6 fruit fly cellular contexts compared by ENCODE assay signal in the genomic region with DNA sequence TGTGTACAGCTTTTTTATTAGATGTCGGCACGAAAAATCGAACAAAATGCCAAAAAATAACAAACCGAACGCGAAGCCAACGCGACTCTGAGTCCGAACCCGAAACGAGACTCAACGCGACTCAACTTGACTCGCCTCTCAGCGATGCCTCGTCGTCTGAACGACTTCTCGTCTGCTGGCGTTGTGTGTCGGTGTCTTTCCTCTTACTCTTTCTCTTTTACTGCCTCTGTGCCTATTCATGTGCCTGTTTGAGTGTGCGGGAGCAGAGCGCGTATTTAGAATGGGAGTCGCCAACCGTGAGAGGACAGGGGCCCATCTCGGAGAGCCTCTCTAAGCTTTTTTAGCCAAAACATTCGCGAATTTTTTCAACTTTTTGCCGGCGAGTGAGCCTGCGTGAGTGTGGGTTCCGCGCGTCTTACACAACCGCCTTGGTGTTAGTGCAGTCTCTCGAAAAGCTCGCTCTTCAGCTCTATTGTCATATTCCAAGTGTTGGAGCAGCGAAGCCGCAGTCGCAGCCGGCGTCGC.
TF ChIP-seq lines count a peak whose summit lies in the region.

No protein-coding gene starts in this region.

- no peak for TF ChIP-seq CTCF in whole organism, embryonic (GFP tag; optimal IDR thresholded peaks at IDR 0.05; lab: Kevin White, UChicago)

TF ChIP-seq in whole organism, 6 proteins besides CTCF, POLR2A, EP300 and RAD21:
- TF ChIP-seq usp (GFP tag; optimal IDR thresholded peaks at IDR 0.05; lab: Kevin White, UChicago): no peak
- TF ChIP-seq Dll (optimal IDR thresholded peaks at IDR 0.05; lab: Kevin White, UChicago): peak; percentile 98

TF ChIP-seq in whole organism, adult, 20 proteins besides CTCF, POLR2A, EP300 and RAD21 (continues in another document):
- peak; percentile 69 for TF ChIP-seq CG12768 (GFP tag; optimal IDR thresholded peaks at IDR 0.05; lab: Kevin White, UChicago)
- peak; percentile 69 for TF ChIP-seq CG33017 (tag; optimal IDR thresholded peaks at IDR 0.05; lab: Kevin White, UChicago)
- peak; percentile 5 for TF ChIP-seq ovo (GFP tag; optimal IDR thresholded peaks at IDR 0.05; lab: Kevin White, UChicago)
- peak; percentile 9 for TF ChIP-seq bab1 (GFP tag; optimal IDR thresholded peaks at IDR 0.05; lab: Kevin White, UChicago)
- peak; percentile 8 for TF ChIP-seq CG14711 (tag; optimal IDR thresholded peaks at IDR 0.05; lab: Kevin White, UChicago)
- TF ChIP-seq Crg-1 (GFP tag; optimal IDR thresholded peaks at IDR 0.05; lab: Kevin White, UChicago): peak; percentile 21
- peak; percentile 43 for TF ChIP-seq pad (GFP tag; optimal IDR thresholded peaks at IDR 0.05; lab: Kevin White, UChicago)
- TF ChIP-seq cnc (optimal IDR thresholded peaks at IDR 0.05; lab: Kevin White, UChicago): no peak
- peak; percentile 80 for TF ChIP-seq Mnt (GFP tag; optimal IDR thresholded peaks at IDR 0.05; lab: Kevin White, UChicago)
- no peak for TF ChIP-seq toe (GFP tag; optimal IDR thresholded peaks at IDR 0.05; lab: Kevin White, UChicago)
- peak; percentile 60 for TF ChIP-seq CG11617 (GFP tag; optimal IDR thresholded peaks at IDR 0.05; lab: Kevin White, UChicago)
- peak; percentile 74 for TF ChIP-seq cic (GFP tag; optimal IDR thresholded peaks at IDR 0.05; lab: Kevin White, UChicago)
- no peak for TF ChIP-seq kay (GFP tag; lab: Kevin White, UChicago; ENCODE audit: borderline replicate concordance)
- TF ChIP-seq CG7045 (GFP tag; optimal IDR thresholded peaks at IDR 0.05; lab: Kevin White, UChicago): no peak
- TF ChIP-seq tj (GFP tag; optimal IDR thresholded peaks at IDR 0.05; lab: Kevin White, UChicago): peak; percentile 34
- peak; percentile 59 for TF ChIP-seq Clk (GFP tag; optimal IDR thresholded peaks at IDR 0.05; lab: Kevin White, UChicago)

TF ChIP-seq in whole organism, embryonic, 481 proteins besides CTCF, POLR2A, EP300 and RAD21 (continues in another document):
- TF ChIP-seq CG6175 (GFP tag; IDR thresholded peaks at IDR 0.05; lab: Robert Waterston, UW) (peak; percentile 77; the same call in 2 of the 3 replicates), chinmo (GFP tag; IDR thresholded peaks at IDR 0.05; lab: Robert Waterston, UW; ENCODE audit: partially characterized antibody) (peak; percentile 90; the same call in 3 of the 4 replicates), tup (GFP tag; optimal IDR thresholded peaks at IDR 0.05; lab: Kevin White, UChicago) (no peak), CG6272 (GFP tag; IDR thresholded peaks at IDR 0.05; lab: Robert Waterston, UW) (no peak), CG10543 (GFP tag; optimal IDR thresholded peaks at IDR 0.05; lab: Kevin White, UChicago) (peak; percentile 69), caup (GFP tag; optimal IDR thresholded peaks at IDR 0.05; lab: Kevin White, UChicago; ENCODE audit: severe bottlenecking) (peak; percentile 12), CG8944 (GFP tag; optimal IDR thresholded peaks at IDR 0.05; lab: Kevin White, UChicago) (no peak), CG42726 (GFP tag; IDR thresholded peaks at IDR 0.05; lab: Robert Waterston, UW; ENCODE audit: partially characterized antibody) (no peak), CG9932 (GFP tag; IDR thresholded peaks at IDR 0.05; lab: Robert Waterston, UW) (0 out of 2 replicates have a peak, but pooled peaks have one; percentile 14), ase (GFP tag; IDR thresholded peaks at IDR 0.05; lab: Robert Waterston, UW) (no peak), CG17568 (GFP tag; optimal IDR thresholded peaks at IDR 0.05; lab: Kevin White, UChicago) (peak; percentile 11), pho (GFP tag; optimal IDR thresholded peaks at IDR 0.05; lab: Kevin White, UChicago) (no peak), CG12769 (tag; optimal IDR thresholded peaks at IDR 0.05; lab: Kevin White, UChicago) (peak; percentile 42), sens (GFP tag; lab: Kevin White, UChicago) (no peak), dmrt99B (tag; optimal IDR thresholded peaks at IDR 0.05; lab: Kevin White, UChicago) (no peak), gt (GFP tag; IDR thresholded peaks at IDR 0.05; lab: Robert Waterston, UW) (no peak)

TF ChIP-seq in whole organism, prepupa, 60 proteins besides CTCF, POLR2A, EP300 and RAD21 (continues in another document):
- peak; percentile 40 to 55 for TF ChIP-seq ss (GFP tag; optimal IDR thresholded peaks at IDR 0.05; lab: Kevin White, UChicago)
- TF ChIP-seq CG16779 (tag; optimal IDR thresholded peaks at IDR 0.05; lab: Kevin White, UChicago): peak; percentile 70
- TF ChIP-seq CG32006 (GFP tag; optimal IDR thresholded peaks at IDR 0.05; lab: Kevin White, UChicago): peak; percentile 31
- TF ChIP-seq vri (GFP tag; optimal IDR thresholded peaks at IDR 0.05; lab: Kevin White, UChicago): peak; percentile 91
- TF ChIP-seq achi (GFP tag; optimal IDR thresholded peaks at IDR 0.05; lab: Kevin White, UChicago): peak; percentile 30
- peak; percentile 81 for TF ChIP-seq Eip78C (GFP tag; lab: Kevin White, UChicago)
- TF ChIP-seq net (GFP tag; optimal IDR thresholded peaks at IDR 0.05; lab: Kevin White, UChicago): peak; percentile 58
- no peak for TF ChIP-seq CG11762 (GFP tag; optimal IDR thresholded peaks at IDR 0.05; lab: Kevin White, UChicago; ENCODE audit: insufficient read depth)
- TF ChIP-seq CG10669 (GFP tag; optimal IDR thresholded peaks at IDR 0.05; lab: Kevin White, UChicago): no peak
- no peak for TF ChIP-seq CG11294 (GFP tag; IDR thresholded peaks at IDR 0.05; lab: Robert Waterston, UW)
- peak; percentile 22 for TF ChIP-seq Sox14 (GFP tag; optimal IDR thresholded peaks at IDR 0.05; lab: Kevin White, UChicago)
- peak; percentile 28 for TF ChIP-seq fd85E (GFP tag; optimal IDR thresholded peaks at IDR 0.05; lab: Kevin White, UChicago)
- no peak for TF ChIP-seq CG7368 (GFP tag; optimal IDR thresholded peaks at IDR 0.05; lab: Kevin White, UChicago)
- no peak for TF ChIP-seq Ets21C (GFP tag; optimal IDR thresholded peaks at IDR 0.05; lab: Kevin White, UChicago)
- peak; percentile 68 for TF ChIP-seq CG15336 (GFP tag; IDR thresholded peaks at IDR 0.05; lab: Robert Waterston, UW)
- peak; percentile 53 for TF ChIP-seq dsx (GFP tag; optimal IDR thresholded peaks at IDR 0.05; lab: Kevin White, UChicago; ENCODE audit: poor library complexity, severe bottlenecking)
- TF ChIP-seq Lpt (GFP tag; optimal IDR thresholded peaks at IDR 0.05; lab: Kevin White, UChicago): peak; percentile 72

TF ChIP-seq in whole organism, pupa, 21 proteins besides CTCF, POLR2A, EP300 and RAD21:
- TF ChIP-seq CG32121 (GFP tag; IDR thresholded peaks at IDR 0.05; lab: Robert Waterston, UW): no peak; the same call in none of the 2 replicates
- TF ChIP-seq Snoo (tag; optimal IDR thresholded peaks at IDR 0.05; lab: Kevin White, UChicago): peak; percentile 7
- TF ChIP-seq Pif1A (GFP tag; optimal IDR thresholded peaks at IDR 0.05; lab: Kevin White, UChicago): peak; percentile 55
- peak; percentile 3 for TF ChIP-seq CG15710 (tag; optimal IDR thresholded peaks at IDR 0.05; lab: Kevin White, UChicago)
- peak; percentile 81 for TF ChIP-seq CG12605 (GFP tag; IDR thresholded peaks at IDR 0.05; lab: Robert Waterston, UW)
- TF ChIP-seq gl (tag; optimal IDR thresholded peaks at IDR 0.05; lab: Kevin White, UChicago): peak; percentile 61
- no peak for TF ChIP-seq CG9948 (tag; optimal IDR thresholded peaks at IDR 0.05; lab: Kevin White, UChicago)
- TF ChIP-seq rn (GFP tag; IDR thresholded peaks at IDR 0.05; lab: Robert Waterston, UW): no peak
- TF ChIP-seq D1 (tag; optimal IDR thresholded peaks at IDR 0.05; lab: Kevin White, UChicago): no peak
- TF ChIP-seq Pif1B (GFP tag; optimal IDR thresholded peaks at IDR 0.05; lab: Kevin White, UChicago): peak; percentile 56
- TF ChIP-seq fd96Ca (GFP tag; IDR thresholded peaks at IDR 0.05; lab: Robert Waterston, UW): peak; percentile 72
- peak; percentile 79 for TF ChIP-seq Ets98B (GFP tag; IDR thresholded peaks at IDR 0.05; lab: Robert Waterston, UW)
- peak; percentile 62 for TF ChIP-seq EcR (GFP tag; optimal IDR thresholded peaks at IDR 0.05; lab: Kevin White, UChicago)
- TF ChIP-seq CG14655 (GFP tag; optimal IDR thresholded peaks at IDR 0.05; lab: Kevin White, UChicago): peak; percentile 51
- TF ChIP-seq CG4496 (GFP tag; IDR thresholded peaks at IDR 0.05; lab: Robert Waterston, UW): peak; percentile 71; the same call in 2 of the 3 replicates
- TF ChIP-seq CG8301 (tag; optimal IDR thresholded peaks at IDR 0.05; lab: Kevin White, UChicago): peak; percentile 8
- TF ChIP-seq CG13204 (GFP tag; optimal IDR thresholded peaks at IDR 0.05; lab: Kevin White, UChicago): peak; percentile 75

TF ChIP-seq in whole organism, wandering third instar larva, 38 proteins besides CTCF, POLR2A, EP300 and RAD21 (continues in another document):
- TF ChIP-seq h (GFP tag; optimal IDR thresholded peaks at IDR 0.05; lab: Kevin White, UChicago): peak; percentile 76
- no peak for TF ChIP-seq GATAd (GFP tag; optimal IDR thresholded peaks at IDR 0.05; lab: Kevin White, UChicago)
- TF ChIP-seq Hr78 (GFP tag; optimal IDR thresholded peaks at IDR 0.05; lab: Kevin White, UChicago): no peak
- TF ChIP-seq HLH106 (tag; optimal IDR thresholded peaks at IDR 0.05; lab: Kevin White, UChicago): peak; percentile 28
- TF ChIP-seq usp (GFP tag; optimal IDR thresholded peaks at IDR 0.05; lab: Kevin White, UChicago): no peak
- TF ChIP-seq Sp1 (GFP tag; optimal IDR thresholded peaks at IDR 0.05; lab: Kevin White, UChicago): peak; percentile 69
- no peak for TF ChIP-seq sv (GFP tag; optimal IDR thresholded peaks at IDR 0.05; lab: Kevin White, UChicago)
- TF ChIP-seq CG9705 (GFP tag; optimal IDR thresholded peaks at IDR 0.05; lab: Kevin White, UChicago): no peak
- TF ChIP-seq woc (GFP tag; optimal IDR thresholded peaks at IDR 0.05; lab: Kevin White, UChicago): no peak
- no peak for TF ChIP-seq dsf (GFP tag; optimal IDR thresholded peaks at IDR 0.05; lab: Kevin White, UChicago; ENCODE audit: borderline replicate concordance)
- TF ChIP-seq Mio (GFP tag; optimal IDR thresholded peaks at IDR 0.05; lab: Kevin White, UChicago): no peak
- TF ChIP-seq Vsx2 (GFP tag; optimal IDR thresholded peaks at IDR 0.05; lab: Kevin White, UChicago; ENCODE audit: partially characterized antibody): peak; percentile 95
- TF ChIP-seq Dfd (GFP tag; optimal IDR thresholded peaks at IDR 0.05; lab: Kevin White, UChicago): no peak
- no peak for TF ChIP-seq pan (optimal IDR thresholded peaks at IDR 0.05; lab: Kevin White, UChicago)
- TF ChIP-seq fru (GFP tag; optimal IDR thresholded peaks at IDR 0.05; lab: Kevin White, UChicago): peak; percentile 58
- TF ChIP-seq dl (GFP tag; optimal IDR thresholded peaks at IDR 0.05; lab: Kevin White, UChicago; ENCODE audit: insufficient read depth in 1 of 2, partially characterized antibody in 2 of 2): peak; percentile 88 to 98
- peak; percentile 99 for TF ChIP-seq Dif (GFP tag; optimal IDR thresholded peaks at IDR 0.05; lab: Kevin White, UChicago; ENCODE audit: partially characterized antibody)
- TF ChIP-seq Hr83 (GFP tag; optimal IDR thresholded peaks at IDR 0.05; lab: Kevin White, UChicago; ENCODE audit: poor library complexity, severe bottlenecking): peak; percentile 75
- peak; percentile 81 for TF ChIP-seq brk (GFP tag; optimal IDR thresholded peaks at IDR 0.05; lab: Kevin White, UChicago)
- TF ChIP-seq N (GFP tag; optimal IDR thresholded peaks at IDR 0.05; lab: Kevin White, UChicago): peak; percentile 67
- TF ChIP-seq br (GFP tag; optimal IDR thresholded peaks at IDR 0.05; lab: Kevin White, UChicago): peak; percentile 43
- TF ChIP-seq sage (GFP tag; optimal IDR thresholded peaks at IDR 0.05; lab: Kevin White, UChicago): peak; percentile 36
